Worm (Caenorhabditis elegans) whole organism, midembryonic: ENCODE measurements around the gene srh-169.

Source experiments
- T22C8.4 ChIP-seq: fragments of 200-800 bp; sonication (Bioruptor generic); IDR thresholded peaks from 2 replicates; pipeline ENCODE4 v1.3.6; 2022; ENCODE audit warnings: missing genetic modification characterization, missing compliant biosample characterization
- flt-1 ChIP-seq: fragments of 200-800 bp; sonication (Bioruptor generic); IDR thresholded peaks from 2 replicates; pipeline ENCODE4 v1.3.6; 2022; ENCODE audit warnings: missing genetic modification characterization, missing compliant biosample characterization
- klf-2 ChIP-seq: fragments of 200-800 bp; sonication (Bioruptor generic); conservative IDR thresholded peaks from 2 replicates; pipeline ENCODE4 v1.3.6; 2022; ENCODE audit warnings: missing genetic modification reagents, missing genetic modification characterization, missing compliant biosample characterization
- med-1 ChIP-seq: sonication (generic microtip); optimal IDR thresholded peaks from 2 replicates; lab custom pipeline; 2017; ENCODE audit warnings: missing genetic modification characterization, mild to moderate bottlenecking, missing compliant biosample characterization, antibody characterized with exemption, missing genetic modification reagents; ENCODE audit not compliant: insufficient read depth
- ref-1 ChIP-seq: fragments of 200-800 bp; sonication (Bioruptor generic); conservative IDR thresholded peaks from 2 replicates; pipeline ENCODE4 v1.3.6; 2022; ENCODE audit warnings: missing genetic modification reagents, missing genetic modification characterization, missing compliant biosample characterization
- tab-1 ChIP-seq: fragments of 200-800 bp; sonication (Bioruptor generic); IDR thresholded peaks from 2 replicates; pipeline ENCODE4 v1.3.6; 2022; ENCODE audit warnings: missing genetic modification characterization, missing compliant biosample characterization
- ztf-23 ChIP-seq: fragments of 200-800 bp; sonication (Bioruptor generic); IDR thresholded peaks from 2 replicates; pipeline ENCODE4 v1.3.6; 2022; ENCODE audit warnings: missing genetic modification reagents, missing genetic modification characterization, missing compliant biosample characterization
- ztf-29 ChIP-seq: fragments of 200-800 bp; sonication (Bioruptor generic); IDR thresholded peaks from 2 replicates; pipeline ENCODE4 v1.3.6; 2022; ENCODE audit warnings: missing genetic modification reagents, missing genetic modification characterization, missing compliant biosample characterization

ce11 chrV:4038557-4038956 lies 9.1 kb upstream of the srh-169 start:
- no peak for TF ChIP-seq flt-1
- no peak for TF ChIP-seq med-1
- TF ChIP-seq ztf-23: no peak
- TF ChIP-seq T22C8.4 (GFP tag; lab: Robert Waterston, UW): no peak
- TF ChIP-seq klf-2 (GFP tag; lab: Robert Waterston, UW): no peak
- TF ChIP-seq ref-1: no peak
- no peak for TF ChIP-seq tab-1
- TF ChIP-seq ztf-29 (GFP tag; lab: Robert Waterston, UW): no peak
